Worm (Caenorhabditis elegans): Measurements from ENCODE around the gene Y1A5A.1.

Y1A5A.1 gene

DNA sequence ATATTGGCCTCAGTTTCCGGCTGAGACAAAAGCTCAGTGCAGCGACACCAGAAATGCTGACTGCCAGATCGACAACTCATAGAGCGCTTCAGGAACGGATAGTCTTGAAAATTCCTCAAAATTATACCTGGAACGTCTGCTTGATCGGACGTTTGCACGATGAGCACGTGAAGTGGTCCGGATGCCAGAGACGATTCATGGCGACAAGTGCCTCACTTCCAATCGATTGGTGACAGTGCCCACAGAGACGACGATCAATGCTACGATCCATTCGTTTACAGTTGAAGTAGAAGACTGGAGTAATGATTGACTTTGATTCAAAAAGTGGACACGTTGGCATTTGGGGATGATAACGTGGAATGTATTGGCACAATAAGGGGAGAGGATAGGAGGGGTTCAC lies at the start of gene Y1A5A.1:
Y1A5A.1 (minus strand) TSS at position 294 of the 400 bp plus-strand sequence.
- no peak for TF ChIP-seq unc-62 (GFP tag; optimal IDR thresholded peaks at IDR 0.05)

DNA sequence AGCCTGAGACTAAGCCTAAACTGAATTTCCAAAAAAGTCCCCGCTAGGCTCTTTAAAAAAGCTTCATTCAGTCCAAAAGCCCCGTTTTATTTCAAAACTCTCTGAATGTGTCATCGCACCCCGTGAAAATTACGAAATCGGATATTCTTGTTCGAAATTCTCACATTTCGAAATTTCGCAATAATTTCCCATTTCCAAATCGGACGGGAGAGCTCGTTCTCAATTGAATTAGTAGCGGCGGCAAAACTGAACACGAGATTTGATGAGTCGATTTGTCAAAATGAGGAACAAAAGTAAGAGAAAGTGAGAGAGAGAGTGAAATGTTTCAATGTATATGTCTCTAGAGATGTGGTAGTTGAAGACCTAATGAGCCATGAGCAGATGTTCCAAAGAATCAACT lies 48.5 kb upstream of the Y1A5A.1 start:
- no peak for TF ChIP-seq unc-62 (GFP tag; optimal IDR thresholded peaks at IDR 0.05)

DNA sequence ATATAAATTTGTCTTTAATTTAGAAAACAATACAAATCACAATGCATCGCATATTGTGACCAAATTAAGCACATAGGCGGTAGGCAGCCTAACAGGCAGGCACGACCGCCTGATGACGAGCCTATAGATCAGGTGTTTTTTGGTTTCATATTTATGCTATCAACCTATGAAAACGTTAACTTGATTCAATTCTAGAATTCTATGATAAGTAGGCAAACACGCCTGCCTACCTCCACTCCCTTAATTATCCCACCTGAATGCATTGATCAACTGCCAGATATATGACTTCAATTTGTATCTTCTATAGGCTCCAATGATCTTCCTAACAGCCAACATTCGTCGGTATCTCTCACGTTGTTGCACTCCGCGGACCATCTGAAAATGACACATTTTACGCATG lies 44.4 kb upstream of the Y1A5A.1 start:
- no peak for TF ChIP-seq unc-62 (GFP tag; optimal IDR thresholded peaks at IDR 0.05)

DNA sequence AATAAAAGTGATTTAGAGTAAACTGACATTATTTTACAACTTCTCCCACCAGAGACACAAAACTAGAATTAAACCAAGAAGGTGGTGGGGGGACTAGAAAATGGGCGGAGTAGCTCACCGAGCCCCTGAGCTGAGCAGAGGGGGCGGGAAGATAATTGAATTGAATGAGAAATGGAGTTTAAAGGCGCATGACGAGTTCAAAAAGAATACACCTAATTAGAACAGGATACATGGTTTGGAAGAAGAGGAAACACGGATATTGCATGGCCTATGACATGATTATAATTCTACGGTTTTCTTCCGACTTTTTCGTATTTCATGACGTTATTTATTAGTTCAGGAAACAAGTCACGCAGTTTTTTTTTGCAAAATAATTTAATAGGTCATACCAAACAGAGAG lies 41.6 kb upstream of the Y1A5A.1 start, which contains the start of gene T02C12.5:
T02C12.5 (minus strand) TSS at position 101 of the 400 bp plus-strand sequence.
- no peak for TF ChIP-seq unc-62 (GFP tag; optimal IDR thresholded peaks at IDR 0.05)

DNA sequence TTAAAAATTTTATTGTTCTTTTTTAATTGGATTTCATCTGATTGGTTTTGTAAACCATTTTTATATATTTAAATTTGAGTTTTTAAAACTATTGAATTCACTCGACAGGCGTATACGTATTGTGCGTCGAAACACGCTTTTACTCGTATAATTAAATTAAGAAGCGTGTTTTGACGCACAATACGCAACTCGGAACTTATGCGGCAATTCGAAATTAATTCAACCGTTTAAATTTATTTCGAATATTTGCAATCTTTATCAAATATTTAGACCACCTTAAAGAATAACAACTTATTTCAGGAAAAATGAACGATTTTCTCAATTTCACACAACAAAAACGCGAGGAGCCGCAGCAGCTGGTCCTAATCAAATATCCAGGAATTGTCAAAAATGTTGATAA lies 35.4 kb upstream of the Y1A5A.1 start, which contains the start of gene tftc-5:
tftc-5 (plus strand) TSS at position 301 of the 400 bp plus-strand sequence.
- TF ChIP-seq unc-62 (GFP tag; optimal IDR thresholded peaks at IDR 0.05), result no peak

DNA sequence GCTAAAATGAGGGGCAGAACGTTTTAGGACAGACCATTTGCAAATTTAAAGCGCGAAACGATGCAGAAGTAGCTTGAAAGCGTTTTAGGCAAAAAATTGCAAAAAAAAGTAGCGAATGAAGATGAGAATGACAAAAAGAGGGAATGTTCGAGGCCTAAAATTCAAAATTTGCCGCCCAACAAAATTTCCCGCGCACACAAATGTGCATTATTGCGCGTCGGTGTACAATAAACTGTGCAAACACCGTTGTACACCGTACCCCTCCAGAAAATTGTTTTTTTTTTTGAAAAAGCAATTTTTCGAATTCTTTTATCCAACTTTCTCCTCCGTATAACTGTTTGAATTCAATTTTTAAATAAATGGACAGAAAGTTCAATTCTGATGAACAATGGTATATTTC lies 33.3 kb upstream of the Y1A5A.1 start, which contains the start of gene snpc-3.4:
snpc-3.4 (plus strand) TSS at position 237 of the 400 bp plus-strand sequence.
- no peak for TF ChIP-seq unc-62 (GFP tag; optimal IDR thresholded peaks at IDR 0.05)

DNA sequence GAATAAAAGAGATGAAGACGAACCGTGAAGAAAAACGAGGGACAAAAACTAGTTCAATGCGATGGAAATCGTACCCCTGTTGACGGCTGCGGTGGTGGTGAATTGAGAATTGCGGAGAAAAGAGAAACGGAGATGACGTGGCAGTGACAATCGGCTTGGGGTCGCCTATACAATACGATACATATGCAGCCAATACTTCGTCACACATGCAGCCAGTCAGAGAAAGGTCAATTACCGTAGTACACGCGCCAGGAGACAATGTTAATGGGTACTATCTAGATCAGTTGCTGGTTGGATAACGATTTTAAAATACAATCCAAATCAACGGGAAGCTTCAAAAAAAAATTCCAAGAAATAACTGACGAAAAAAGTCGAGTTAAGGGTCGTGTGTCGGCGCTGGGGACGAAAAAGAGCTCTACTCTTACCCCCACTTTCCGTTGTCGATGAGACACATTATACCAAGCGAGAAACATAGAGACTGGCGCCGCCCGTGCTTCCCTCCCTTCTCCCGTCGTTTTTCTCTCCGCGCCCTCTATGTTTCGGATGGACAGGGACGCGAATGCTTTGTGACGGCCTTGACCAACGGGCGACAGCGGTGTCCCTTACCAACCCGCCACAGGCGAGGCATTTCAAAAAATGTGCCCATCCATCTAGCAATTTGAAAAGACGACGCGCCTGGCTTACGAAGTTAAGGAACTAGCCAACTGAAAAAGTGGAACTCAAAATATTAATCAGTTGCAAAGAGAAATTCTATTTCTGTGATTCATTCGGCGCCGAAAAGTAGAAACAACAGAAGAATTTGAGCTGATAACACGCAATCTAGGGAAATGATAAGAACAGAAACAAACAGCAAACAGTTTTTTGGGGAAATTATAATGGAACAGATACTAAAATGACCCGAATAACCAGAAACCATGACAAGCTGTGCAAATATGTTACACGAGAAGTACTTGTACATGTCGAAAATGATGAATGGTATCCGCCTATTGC lies 32.4 kb upstream of the Y1A5A.1 start:
- TF ChIP-seq unc-62 (GFP tag; optimal IDR thresholded peaks at IDR 0.05), result no peak

DNA sequence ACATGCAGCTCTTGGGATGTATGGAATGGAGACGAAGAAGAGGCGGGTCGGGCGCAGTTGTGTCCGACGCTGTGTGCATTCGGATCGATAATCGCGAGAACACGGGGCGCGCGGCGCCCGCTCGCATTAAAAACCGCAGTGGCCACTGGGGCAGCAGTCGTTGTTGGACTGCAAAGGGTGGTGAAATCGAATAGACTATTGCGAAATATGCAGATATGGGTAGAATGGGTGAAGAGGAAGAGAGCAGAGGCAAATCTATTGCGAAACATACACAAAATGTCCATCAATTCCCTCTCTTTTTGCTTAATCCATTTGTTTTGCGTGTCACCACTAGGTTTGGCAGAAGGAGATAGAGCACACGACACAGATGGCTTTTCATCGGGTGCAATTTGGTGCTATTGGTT lies 31.6 kb upstream of the Y1A5A.1 start:
- TF ChIP-seq unc-62 (GFP tag; optimal IDR thresholded peaks at IDR 0.05), result no peak

DNA sequence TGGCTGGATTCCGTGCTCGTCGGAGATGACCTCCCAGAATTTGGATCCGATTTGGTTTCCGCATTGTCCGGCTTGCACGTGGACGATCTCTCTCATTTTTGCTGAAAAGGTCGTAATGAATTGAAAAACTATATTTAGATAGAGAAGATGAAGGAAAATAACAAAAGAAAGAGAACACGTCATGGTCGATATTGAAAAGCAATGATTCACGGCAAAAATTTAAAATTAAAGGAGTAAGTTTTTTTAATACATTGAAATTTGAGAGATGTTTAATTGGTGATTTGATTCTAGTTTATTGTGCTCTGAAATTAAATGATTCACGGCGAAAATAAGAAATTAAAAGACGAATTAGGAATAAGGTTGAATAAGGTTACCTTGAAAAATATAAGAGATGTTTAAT lies 31.1 kb upstream of the Y1A5A.1 start, which contains the start of gene tbb-2:
tbb-2 (minus strand) TSS at position 101 of the 400 bp plus-strand sequence.
- TF ChIP-seq unc-62 (GFP tag; optimal IDR thresholded peaks at IDR 0.05), result no peak

DNA sequence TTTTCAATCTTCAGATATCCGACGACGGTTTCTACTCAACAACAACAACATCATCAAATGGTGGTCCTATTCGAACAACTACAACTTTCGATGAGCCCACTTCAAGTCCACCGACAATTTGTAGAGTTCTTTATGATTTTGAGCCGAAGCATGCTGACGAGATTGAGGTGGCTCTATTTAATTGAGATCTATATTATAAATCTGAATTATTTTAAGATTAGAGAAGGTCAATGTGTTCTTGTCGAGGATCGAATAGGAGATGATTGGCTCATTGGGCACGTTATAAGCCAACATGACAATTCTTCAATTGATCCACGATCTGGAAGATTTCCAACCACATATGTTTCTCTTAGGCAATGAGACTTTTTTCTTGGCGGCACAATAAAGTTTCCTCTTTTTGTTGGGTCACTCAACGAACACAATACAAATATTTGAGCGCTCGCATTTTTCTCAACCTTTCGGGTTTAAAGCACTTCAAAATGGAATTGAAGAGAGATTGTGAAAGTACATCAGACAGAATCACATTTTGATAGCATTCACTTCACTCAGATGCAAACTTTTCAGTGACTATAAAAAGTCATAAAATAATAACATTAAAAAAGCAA lies 29.0 kb upstream of the Y1A5A.1 start:
- TF ChIP-seq unc-62 (GFP tag; optimal IDR thresholded peaks at IDR 0.05), result no peak

DNA sequence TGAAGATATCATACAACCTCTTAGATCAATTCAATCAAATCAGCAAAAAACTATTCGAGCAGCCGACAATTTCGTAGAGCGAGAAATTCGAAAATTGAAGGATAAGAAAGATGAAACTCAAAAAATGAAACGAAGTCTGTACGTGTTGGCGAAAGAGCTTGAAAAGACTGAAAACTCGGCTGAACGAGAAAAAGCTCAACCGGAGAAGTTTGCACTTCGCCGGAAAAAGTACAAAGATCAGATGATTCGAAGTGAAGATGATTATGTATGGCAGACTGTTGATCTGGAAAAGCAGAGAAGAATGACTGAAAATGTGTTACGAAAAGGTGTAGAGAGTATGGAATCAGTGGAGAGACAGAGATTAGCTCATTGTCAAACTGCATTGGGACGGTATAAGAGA lies 26.6 kb upstream of the Y1A5A.1 start:
- no peak for TF ChIP-seq unc-62 (GFP tag; optimal IDR thresholded peaks at IDR 0.05)

DNA sequence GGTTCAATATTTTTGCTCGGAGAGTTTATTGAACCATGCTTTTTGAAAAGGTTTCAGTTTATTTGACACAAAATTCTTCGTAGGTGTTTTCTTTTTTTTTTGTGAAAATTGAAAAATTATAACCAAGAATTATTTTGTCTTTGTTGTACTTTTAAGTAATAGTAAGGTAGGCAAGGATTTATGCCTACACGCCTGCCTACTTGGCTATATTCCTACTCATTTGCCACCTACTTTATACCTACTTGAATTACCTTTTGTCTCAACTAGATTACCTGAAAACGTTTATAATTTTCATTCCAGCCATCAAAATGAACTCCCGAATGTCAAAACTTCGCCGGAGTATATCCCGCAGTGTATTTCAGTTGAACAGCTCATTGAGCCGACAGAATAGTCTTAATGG lies 25.6 kb upstream of the Y1A5A.1 start, which contains the start of gene C36E8.4:
C36E8.4 (plus strand) TSS at position 301 of the 400 bp plus-strand sequence.
- no peak for TF ChIP-seq unc-62 (GFP tag; optimal IDR thresholded peaks at IDR 0.05)

DNA sequence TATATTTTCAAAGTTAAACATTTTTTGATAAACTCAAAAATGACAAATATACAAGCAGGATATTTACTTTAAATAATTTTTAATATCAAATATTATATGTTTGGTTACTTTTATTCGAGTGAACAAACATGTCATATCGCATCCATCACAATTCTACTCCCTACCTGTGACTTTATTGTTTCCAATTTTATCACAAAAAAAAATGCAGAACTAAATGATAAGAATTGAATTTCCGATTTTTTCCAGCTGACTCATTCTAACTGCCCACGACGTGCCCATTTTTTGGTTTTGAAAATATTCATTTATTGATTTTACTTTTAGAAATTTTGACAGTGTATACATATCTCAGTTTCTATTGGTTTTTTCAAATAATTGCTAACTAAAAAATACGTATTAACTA lies 24.5 kb upstream of the Y1A5A.1 start:
- TF ChIP-seq unc-62 (GFP tag; optimal IDR thresholded peaks at IDR 0.05), result no peak

DNA sequence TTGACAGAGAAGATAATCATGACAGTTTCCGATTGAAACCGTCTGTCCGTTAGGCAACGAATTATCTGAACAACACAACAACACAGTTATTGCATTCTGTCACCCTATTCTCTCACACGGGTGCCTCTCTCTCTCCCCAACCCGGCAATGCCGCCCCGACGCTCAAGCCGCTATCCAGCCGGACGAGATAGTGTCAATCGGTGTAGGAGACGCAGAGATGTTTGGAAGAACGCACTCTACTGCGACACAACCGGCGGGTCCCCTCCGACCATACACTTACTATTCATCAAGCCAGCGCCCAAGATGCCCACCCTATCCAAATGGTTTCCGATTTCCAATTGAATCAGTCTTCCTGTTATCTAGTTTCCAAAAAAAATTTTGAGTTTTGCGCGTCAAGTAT lies 23.7 kb upstream of the Y1A5A.1 start:
- no peak for TF ChIP-seq unc-62 (GFP tag; optimal IDR thresholded peaks at IDR 0.05)

DNA sequence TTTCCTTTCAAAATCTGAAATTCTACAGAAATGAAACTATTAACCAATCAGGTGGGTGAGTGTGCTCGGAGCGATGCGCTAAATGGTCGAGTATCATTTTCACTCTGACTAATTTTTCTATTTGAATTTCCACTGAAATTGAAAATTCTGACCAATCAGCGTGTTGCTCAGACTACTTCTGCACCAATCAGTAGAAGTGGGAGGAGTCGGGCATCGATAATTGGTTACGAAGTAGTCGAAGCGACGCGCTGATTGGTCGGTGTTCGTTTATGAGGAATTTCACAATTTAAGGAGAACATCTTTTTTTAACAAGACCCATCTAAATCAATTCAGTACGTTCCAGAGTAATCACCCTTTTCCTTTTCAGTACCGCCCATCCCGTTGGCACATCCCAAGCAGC lies 22.7 kb upstream of the Y1A5A.1 start:
- no peak for TF ChIP-seq unc-62 (GFP tag; optimal IDR thresholded peaks at IDR 0.05)

DNA sequence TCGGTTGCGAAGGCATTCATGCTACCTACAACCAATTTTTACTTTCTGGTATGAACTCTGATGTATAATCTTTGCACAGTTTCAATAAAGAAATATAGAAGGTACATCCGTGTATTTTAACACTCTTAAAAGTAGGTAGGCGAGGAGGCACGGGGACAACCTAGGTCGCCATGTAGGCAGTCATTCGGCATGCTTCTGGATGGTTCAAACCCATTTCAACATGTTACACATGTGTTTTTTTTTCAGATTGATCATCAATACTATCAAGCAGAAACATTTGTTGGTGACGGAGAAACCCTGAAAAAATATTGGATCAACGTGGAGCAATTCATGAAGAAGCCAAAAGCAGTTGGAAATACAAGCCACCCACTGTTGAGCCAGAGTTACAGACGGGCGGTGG lies 20.6 kb upstream of the Y1A5A.1 start:
- TF ChIP-seq unc-62 (GFP tag; optimal IDR thresholded peaks at IDR 0.05), result no peak
